Fruit fly (Drosophila melanogaster) whole organism, wandering third instar larva: Measurements from ENCODE around the gene eIF3a.

Experiments used
- CG9705 ChIP-seq: fragments of 200-800 bp; sonication (Bioruptor generic); optimal IDR thresholded peaks from 2 replicates; lab custom pipeline; 2018; ENCODE audit warnings: missing biosample characterization, mild to moderate bottlenecking, missing genetic modification characterization
- GATAd ChIP-seq: sonication (Bioruptor generic); optimal IDR thresholded peaks from 2 replicates; lab custom pipeline; 2016; ENCODE audit warnings: missing biosample characterization, missing genetic modification characterization
- Hr78 ChIP-seq: fragments of >200 bp; optimal IDR thresholded peaks from 2 replicates; lab custom pipeline; 2017; ENCODE audit warnings: missing biosample characterization, missing genetic modification characterization
- Jra ChIP-seq: sonication (Bioruptor generic); optimal IDR thresholded peaks from 2 replicates; lab custom pipeline; 2016; ENCODE audit warnings: missing biosample characterization, missing genetic modification characterization
- Myc ChIP-seq: fragments of >200 bp; optimal IDR thresholded peaks from 2 replicates; lab custom pipeline; 2017
- N ChIP-seq: fragments of >200 bp; optimal IDR thresholded peaks from 2 replicates; lab custom pipeline; 2018; ENCODE audit warnings: missing biosample characterization, missing external identifiers, missing genetic modification characterization
- Vsx2 ChIP-seq: fragments of 200-300, 225-300 bp; sonication (Bioruptor generic); optimal IDR thresholded peaks from 2 replicates; lab custom pipeline; 2018; ENCODE audit warnings: missing biosample characterization, missing genetic modification characterization; ENCODE audit not compliant: partially characterized antibody
- dmrt93B ChIP-seq: fragments of 200-800 bp; sonication (Bioruptor generic); optimal IDR thresholded peaks from 2 replicates; lab custom pipeline; 2018; ENCODE audit warnings: missing biosample characterization, mild to moderate bottlenecking, missing genetic modification characterization
- foxo ChIP-seq, 2 experiments: fragments of 200-800 bp; sonication (Bioruptor generic); optimal IDR thresholded peaks; 2 replicates in 1 of 2; 3 replicates in 1 of 2; lab custom pipeline; 2016 to 2017; ENCODE audit warnings: missing biosample characterization in 2 of 2, missing genetic modification characterization in 2 of 2
- fru ChIP-seq: fragments of 200-800 bp; sonication (Bioruptor generic); optimal IDR thresholded peaks from 3 replicates; lab custom pipeline; 2016; ENCODE audit warnings: missing biosample characterization, mild to moderate bottlenecking, missing genetic modification characterization
- h ChIP-seq: fragments of 200-800 bp; sonication (Bioruptor generic); optimal IDR thresholded peaks from 3 replicates; lab custom pipeline; 2016; ENCODE audit warnings: missing biosample characterization, mild to moderate bottlenecking, missing genetic modification characterization
- psq ChIP-seq: fragments of 200-800 bp; sonication (Bioruptor generic); optimal IDR thresholded peaks from 3 replicates; lab custom pipeline; 2017; ENCODE audit warnings: missing biosample characterization, mild to moderate bottlenecking, missing genetic modification characterization, moderate library complexity
- rgr ChIP-seq: fragments of 200-800 bp; sonication (Bioruptor generic); optimal IDR thresholded peaks from 3 replicates; lab custom pipeline; 2016; ENCODE audit warnings: missing biosample characterization, mild to moderate bottlenecking, missing genetic modification characterization

DNA sequence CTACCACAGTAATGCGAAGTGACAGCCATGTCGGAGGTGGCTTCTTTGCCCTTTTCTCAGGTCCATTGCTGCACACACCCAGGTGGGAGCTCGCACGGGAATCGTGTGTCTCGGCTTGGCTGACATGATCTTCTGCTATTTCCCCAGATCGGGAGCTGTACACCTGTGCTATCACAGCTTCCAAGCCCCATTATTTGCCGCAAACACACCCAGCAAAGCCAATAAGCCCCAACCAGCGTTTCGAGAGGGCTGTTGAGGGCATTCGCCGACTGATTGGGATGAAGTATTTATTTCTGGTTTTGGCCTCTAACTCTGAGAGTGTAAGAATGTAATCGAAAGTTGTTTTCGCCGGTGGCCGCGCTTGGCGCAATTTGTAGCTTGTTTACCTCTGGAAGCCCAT, 23.9 kb upstream of the eIF3a start:
- no peak for TF ChIP-seq CG9705
- no peak for TF ChIP-seq dmrt93B
- no peak for TF ChIP-seq Vsx2 (GFP tag; lab: Kevin White, UChicago)
- no peak for TF ChIP-seq foxo (GFP tag; optimal IDR thresholded peaks at IDR 0.05; lab: Kevin White, UChicago)
- no peak for TF ChIP-seq N (GFP tag; lab: Kevin White, UChicago)
- no peak for TF ChIP-seq Myc (lab: Kevin White, UChicago)
- TF ChIP-seq h (GFP tag; lab: Kevin White, UChicago): no peak
- no peak for TF ChIP-seq GATAd (GFP tag; lab: Kevin White, UChicago)
- no peak for TF ChIP-seq psq
- no peak for TF ChIP-seq Hr78 (GFP tag; lab: Kevin White, UChicago)
- TF ChIP-seq Jra (GFP tag; lab: Kevin White, UChicago): no peak
- TF ChIP-seq rgr (GFP tag; lab: Kevin White, UChicago): no peak
- TF ChIP-seq fru (GFP tag; lab: Kevin White, UChicago): no peak
